Worm (Caenorhabditis elegans) whole organism, mixed stage, embryonic: Measurements from ENCODE around the gene acs-21.

Source experiments
- ceh-39 ChIP-seq: fragments of 150-350 bp; optimal IDR thresholded peaks from 2 replicates; lab custom pipeline; 2014; ENCODE audit warnings: missing biosample characterization, missing genetic modification characterization
- elt-3 ChIP-seq: fragments of 150-350 bp; optimal IDR thresholded peaks from 2 replicates; lab custom pipeline; 2014; ENCODE audit warnings: missing biosample characterization, missing genetic modification characterization
- flh-1 ChIP-seq: fragments of 200-800 bp; sonication (Bioruptor generic); optimal IDR thresholded peaks from 2 replicates; lab custom pipeline; 2018; ENCODE audit warnings: mild to moderate bottlenecking, missing genetic modification characterization, moderate library complexity, missing compliant biosample characterization
- lin-13 ChIP-seq: fragments of 150-350 bp; optimal IDR thresholded peaks from 2 replicates; lab custom pipeline; 2014; ENCODE audit warnings: missing biosample characterization, missing genetic modification characterization
- lsy-2 ChIP-seq: fragments of 150-350 bp; optimal IDR thresholded peaks from 2 replicates; lab custom pipeline; 2014; ENCODE audit warnings: missing biosample characterization, missing genetic modification characterization
- nhr-12 ChIP-seq: fragments of 150-350 bp; optimal IDR thresholded peaks from 2 replicates; lab custom pipeline; 2014; ENCODE audit warnings: missing biosample characterization, missing genetic modification characterization
- nhr-237 ChIP-seq: fragments of 150-350 bp; optimal IDR thresholded peaks from 2 replicates; lab custom pipeline; 2014; ENCODE audit warnings: missing biosample characterization, missing genetic modification characterization
- nhr-76 ChIP-seq: sonication (generic microtip); optimal IDR thresholded peaks from 2 replicates; lab custom pipeline; 2017; ENCODE audit warnings: missing biosample characterization, missing genetic modification characterization
- pha-4 ChIP-seq: fragments of 150-350 bp; optimal IDR thresholded peaks from 2 replicates; lab custom pipeline; 2018; ENCODE audit warnings: missing biosample characterization, missing genetic modification reagents, missing genetic modification characterization
- snpc-4 ChIP-seq: fragments of 150-350 bp; optimal IDR thresholded peaks from 2 replicates; lab custom pipeline; 2014; ENCODE audit warnings: missing biosample characterization, missing genetic modification characterization
- unc-39 ChIP-seq: fragments of 150-350 bp; optimal IDR thresholded peaks from 2 replicates; lab custom pipeline; 2014; ENCODE audit warnings: missing biosample characterization, missing genetic modification characterization
- unc-62 ChIP-seq: fragments of 150-350 bp; optimal IDR thresholded peaks from 2 replicates; lab custom pipeline; 2014; ENCODE audit warnings: missing biosample characterization, missing genetic modification reagents, missing genetic modification characterization
- zip-8 ChIP-seq: fragments of 150-350 bp; optimal IDR thresholded peaks from 2 replicates; lab custom pipeline; 2014; ENCODE audit warnings: missing biosample characterization, missing genetic modification characterization

DNA sequence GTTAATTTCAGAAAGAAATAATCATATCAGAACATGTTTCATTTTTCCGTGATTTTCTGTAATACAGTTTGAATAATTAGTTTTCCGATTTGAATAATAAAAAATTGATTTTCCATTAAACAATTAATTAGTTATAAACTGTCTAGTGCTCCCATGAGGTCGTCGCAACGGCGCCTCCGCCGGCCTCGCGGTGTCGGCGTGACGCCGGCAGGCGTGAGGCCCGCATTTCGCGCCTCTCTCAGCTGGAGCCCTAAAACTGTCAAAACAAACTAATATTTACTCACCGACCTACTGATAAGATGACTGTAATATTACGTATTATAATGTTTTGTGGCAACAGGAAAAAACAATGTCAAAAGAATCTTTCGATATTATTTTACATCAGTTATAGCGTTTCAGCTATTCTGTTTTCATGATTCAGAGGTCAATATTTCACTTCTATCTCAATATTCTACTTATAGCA lies 44.5 kb downstream of the acs-21 start, which contains the start of gene F02C9.2:
- TF ChIP-seq snpc-4 (tag; lab: Kevin White, UChicago), result no peak
- TF ChIP-seq unc-39, result no peak
- TF ChIP-seq lin-13 (tag; lab: Kevin White, UChicago), result no peak
- no peak for TF ChIP-seq lsy-2 (tag; lab: Kevin White, UChicago)
- TF ChIP-seq elt-3 (tag; lab: Kevin White, UChicago), result no peak
- no peak for TF ChIP-seq pha-4 (tag; lab: Kevin White, UChicago)
- no peak for TF ChIP-seq nhr-237 (tag; lab: Kevin White, UChicago)
- TF ChIP-seq zip-8 (tag; lab: Kevin White, UChicago), result no peak
- TF ChIP-seq ceh-39, result no peak
- TF ChIP-seq unc-62 (GFP tag; lab: Kevin White, UChicago), result no peak
- no peak for TF ChIP-seq nhr-12
- no peak for TF ChIP-seq flh-1 (GFP tag; lab: Kevin White, UChicago)
- no peak for TF ChIP-seq nhr-76 (tag; lab: Kevin White, UChicago)
